Fruit fly (Drosophila melanogaster) whole organism, embryonic: ENCODE results near the gene Atg6.

Experiments
- CG30020 ChIP-seq: fragments of 200-800 bp; optimal IDR thresholded peaks from 2 replicates; lab custom pipeline; 2019; ENCODE audit warnings: missing biosample characterization, mild to moderate bottlenecking, missing genetic modification characterization, moderate library complexity
- CG4328 ChIP-seq: fragments of 200-800 bp; sonication (Bioruptor generic); optimal IDR thresholded peaks from 3 replicates; lab custom pipeline; 2017; ENCODE audit warnings: missing biosample characterization, missing genetic modification reagents, missing genetic modification characterization
- CG7357 ChIP-seq: fragments of 200-800 bp; sonication (Bioruptor generic); IDR thresholded peaks from 3 replicates; pipeline ENCODE4 v1.3.6; 2022; ENCODE audit warnings: missing biosample characterization, missing genetic modification characterization
- CG8281 ChIP-seq: fragments of 200-800 bp; sonication (Bioruptor generic); optimal IDR thresholded peaks from 2 replicates; lab custom pipeline; 2018; ENCODE audit warnings: missing biosample characterization, mild to moderate bottlenecking, missing genetic modification characterization, moderate library complexity
- Deaf1 ChIP-seq: fragments of 200-800 bp; optimal IDR thresholded peaks from 3 replicates; lab custom pipeline; 2019; ENCODE audit warnings: missing biosample characterization, mild to moderate bottlenecking, missing genetic modification characterization, moderate library complexity
- Hr39 ChIP-seq: fragments of >200 bp; optimal IDR thresholded peaks from 2 replicates; lab custom pipeline; 2017
- Neu2 ChIP-seq: fragments of 200-800 bp; sonication (Bioruptor generic); optimal IDR thresholded peaks from 3 replicates; lab custom pipeline; 2016; ENCODE audit warnings: missing biosample characterization, missing genetic modification characterization, borderline replicate concordance
- Rx ChIP-seq: fragments of 200-800 bp; sonication (Bioruptor generic); IDR thresholded peaks from 2 replicates; pipeline ENCODE4 v1.3.6; 2022; ENCODE audit warnings: missing biosample characterization, missing genetic modification characterization
- dmrt11E ChIP-seq: fragments of 200-800 bp; sonication (Bioruptor generic); optimal IDR thresholded peaks from 3 replicates; lab custom pipeline; 2018; ENCODE audit warnings: missing biosample characterization, mild to moderate bottlenecking, missing genetic modification characterization, moderate library complexity
- en ChIP-seq: fragments of 200-800 bp; sonication (Bioruptor generic); optimal IDR thresholded peaks from 2 replicates; lab custom pipeline; 2016; ENCODE audit warnings: missing biosample characterization, missing genetic modification characterization
- fd3F ChIP-seq: fragments of 200-800 bp; sonication (Bioruptor generic); optimal IDR thresholded peaks from 2 replicates; lab custom pipeline; 2018; ENCODE audit warnings: missing biosample characterization, mild to moderate bottlenecking, missing genetic modification characterization, moderate library complexity
- pho ChIP-seq: fragments of 200-800 bp; sonication (Bioruptor generic); optimal IDR thresholded peaks from 2 replicates; lab custom pipeline; 2016; ENCODE audit warnings: missing biosample characterization, missing genetic modification characterization
- usp ChIP-seq: fragments of >200 bp; optimal IDR thresholded peaks from 2 replicates; lab custom pipeline; 2017; ENCODE audit warnings: missing biosample characterization, missing genetic modification characterization

DNA sequence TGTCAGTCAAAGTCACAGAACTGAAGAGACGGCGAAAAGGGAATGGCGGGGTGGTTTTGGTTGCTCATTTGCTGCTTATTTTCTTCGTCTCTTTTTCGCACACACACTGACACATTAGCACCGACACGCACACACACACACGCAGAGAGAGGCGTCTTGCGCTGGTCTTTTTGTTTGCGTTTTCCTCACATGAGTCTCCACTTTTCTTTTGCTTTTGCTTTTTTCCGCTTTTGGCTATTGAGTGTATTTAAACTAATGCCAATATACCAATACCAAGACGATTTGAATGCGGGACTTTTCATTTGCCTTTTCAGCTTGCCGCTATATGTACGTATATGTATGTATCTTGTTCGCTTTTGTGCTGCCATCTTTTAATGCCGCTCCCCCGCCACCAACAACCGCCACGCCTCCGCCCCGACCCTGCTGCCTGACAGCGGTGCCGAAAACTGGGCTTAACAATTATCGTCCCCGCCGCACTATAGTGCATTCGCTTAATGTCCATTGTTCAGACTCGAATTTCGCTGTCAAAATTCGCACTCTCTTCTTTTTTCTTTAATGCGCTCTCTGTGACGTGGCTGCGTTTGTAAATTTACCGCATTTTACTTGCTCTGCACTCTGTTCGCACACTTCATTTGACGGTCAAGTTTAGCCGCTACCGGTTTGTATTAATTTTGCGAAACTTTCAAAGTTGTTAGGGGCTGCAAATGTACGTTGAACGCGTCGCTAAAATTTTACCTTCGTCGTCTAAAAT, 3.2 kb downstream of the Atg6 start, which contains the start of gene CG5986:
- TF ChIP-seq Neu2 (GFP tag; lab: Kevin White, UChicago), result no peak
- TF ChIP-seq Deaf1 (tag; lab: Kevin White, UChicago), result no peak
- no peak for TF ChIP-seq en (GFP tag; lab: Kevin White, UChicago)
- TF ChIP-seq CG7357 (GFP tag; lab: Robert Waterston, UW), result no peak
- TF ChIP-seq usp, result no peak
- TF ChIP-seq pho, result no peak
- no peak for TF ChIP-seq CG8281 (tag; lab: Kevin White, UChicago)
- TF ChIP-seq Rx (GFP tag; lab: Robert Waterston, UW), result no peak
- TF ChIP-seq CG4328 (GFP tag; lab: Kevin White, UChicago), result no peak
- TF ChIP-seq Hr39, result no peak
- TF ChIP-seq CG30020 (tag; lab: Kevin White, UChicago), result no peak
- TF ChIP-seq fd3F (GFP tag; lab: Kevin White, UChicago), result no peak
- no peak for TF ChIP-seq dmrt11E
